Fruit fly (Drosophila melanogaster) Kc167 (cell line): ENCODE data around the gene CG6454.

ENCODE experiments used
- Myc ChIP-seq: fragments of >200 bp; optimal IDR thresholded peaks from 2 replicates; lab custom pipeline; 2017; ENCODE audit warnings: missing external identifiers
- Sin3A ChIP-seq: fragments of >200 bp; optimal IDR thresholded peaks from 2 replicates; lab custom pipeline; 2018; ENCODE audit warnings: missing external identifiers
- h ChIP-seq: fragments of >200 bp; optimal IDR thresholded peaks from 3 replicates; lab custom pipeline; 2018; ENCODE audit warnings: missing external identifiers
- insv ChIP-seq: fragments of >200 bp; optimal IDR thresholded peaks from 3 replicates; lab custom pipeline; 2018; ENCODE audit warnings: missing external identifiers
- psq ChIP-seq: fragments of >200 bp; optimal IDR thresholded peaks from 2 replicates; lab custom pipeline; 2017; ENCODE audit warnings: missing external identifiers
- ttk ChIP-seq: sonication (Bioruptor generic); optimal IDR thresholded peaks from 2 replicates; lab custom pipeline; 2017; ENCODE audit warnings: missing external identifiers

Gene CG6454

dm6 chr3R:24376565-24376964 lies 27.6 kb downstream of the CG6454 start, which contains the start of gene CG33342:
Gene CG33342 (plus strand): TSS chr3R:24376865.
- TF ChIP-seq Sin3A (no peak), h (lab: Kevin White, UChicago) (no peak), ttk (lab: Kevin White, UChicago) (no peak)

DNA sequence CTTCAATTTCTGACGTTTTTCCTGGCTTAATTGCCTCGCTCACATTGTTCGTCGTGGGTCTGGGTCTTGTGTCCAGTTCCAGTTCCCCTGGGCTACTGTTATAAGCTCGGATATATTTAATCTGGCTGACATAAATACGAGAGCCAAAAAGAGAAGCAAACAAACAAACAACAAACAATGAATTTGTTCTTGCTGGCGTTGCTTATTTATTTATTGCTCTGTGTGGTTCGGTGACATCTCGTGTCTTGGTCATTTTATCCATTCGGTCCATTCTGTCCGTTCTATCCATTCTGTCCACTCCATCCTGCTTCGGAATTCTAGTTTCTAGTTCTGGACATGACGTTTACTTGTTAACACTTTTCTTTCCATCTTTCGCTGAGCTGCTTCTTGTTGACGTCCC lies 36.0 kb downstream of the CG6454 start, which contains the start of gene CG17780:
TSS of gene CG17780 (minus strand) at position 101 of the 400 bp plus-strand sequence.
- no peak for TF ChIP-seq psq (lab: Kevin White, UChicago)
- TF ChIP-seq ttk (lab: Kevin White, UChicago) = no peak
- no peak for TF ChIP-seq Sin3A
- TF ChIP-seq insv = no peak
- no peak for TF ChIP-seq h (lab: Kevin White, UChicago)
- TF ChIP-seq Myc (lab: Kevin White, UChicago) = no peak

DNA sequence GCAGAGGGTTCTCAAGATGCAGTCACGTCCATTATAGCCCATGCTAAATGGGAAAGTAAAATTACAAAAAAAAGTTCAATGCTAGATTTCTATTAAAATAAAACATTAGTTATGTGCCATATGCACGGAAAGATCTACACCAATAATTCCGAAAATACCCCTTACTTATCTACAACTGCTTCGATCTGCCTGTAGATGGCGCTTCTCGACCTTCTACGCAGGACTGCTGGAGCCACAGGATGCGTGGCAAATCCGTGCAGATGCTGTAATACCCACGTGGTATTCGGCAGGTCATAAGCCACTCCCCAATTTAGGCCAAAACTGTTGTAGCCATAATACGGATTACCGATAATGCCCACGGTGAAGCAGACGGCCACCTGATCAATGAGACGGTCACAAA lies 37.5 kb downstream of the CG6454 start:
- TF ChIP-seq psq (lab: Kevin White, UChicago) = no peak
- no peak for TF ChIP-seq ttk (lab: Kevin White, UChicago)
- no peak for TF ChIP-seq insv

dm6 chr3R:24390239-24390638 lies 41.3 kb downstream of the CG6454 start, which contains the start of the genes CG5768 and CG13615:
Gene CG5768 (minus strand): TSS chr3R:24390339.
Gene CG13615 (plus strand): TSS chr3R:24390518.
- TF ChIP-seq insv (no peak), psq (lab: Kevin White, UChicago) (no peak), Myc (lab: Kevin White, UChicago) (no peak), Sin3A (no peak), h (lab: Kevin White, UChicago) (no peak), ttk (lab: Kevin White, UChicago) (no peak)

DNA sequence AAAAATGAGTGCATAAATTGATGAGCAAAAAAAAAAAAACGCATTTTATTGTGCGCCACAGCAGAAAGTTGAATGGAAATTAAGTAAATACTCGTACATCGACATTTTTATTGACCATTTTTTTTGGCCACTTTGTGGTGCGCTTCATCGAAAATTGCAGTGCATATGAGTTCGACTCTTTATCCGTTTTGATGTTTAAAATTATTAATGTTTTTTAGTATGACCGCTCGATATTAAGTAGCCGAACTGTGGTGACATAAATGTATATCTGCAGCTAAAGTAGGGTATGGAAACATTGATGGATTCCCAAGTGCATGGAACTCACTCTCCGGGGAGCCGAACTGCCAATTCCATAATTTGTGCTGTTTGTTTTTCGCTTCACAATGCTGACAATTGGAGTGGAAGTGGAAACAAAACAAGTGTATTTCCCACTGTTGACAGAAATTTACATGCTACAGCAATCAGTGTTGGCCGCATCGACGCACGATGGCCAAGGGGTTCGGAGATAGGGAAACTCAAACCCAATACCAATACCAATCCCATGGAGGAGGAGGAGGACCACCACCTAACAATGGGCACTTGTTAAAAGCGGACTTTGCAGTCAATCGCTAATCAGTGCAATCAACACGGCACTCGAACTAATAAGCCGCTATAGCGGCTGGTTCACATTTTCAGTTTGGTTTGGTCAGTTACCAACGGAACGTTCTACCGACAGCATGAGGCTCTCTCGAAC lies 43.4 kb downstream of the CG6454 start, which contains the start of gene CG13616:
TSS of gene CG13616 (plus strand) at position 683 of the 733 bp plus-strand sequence.
- TF ChIP-seq psq (lab: Kevin White, UChicago) (no peak), Sin3A (no peak), h (lab: Kevin White, UChicago) (no peak), Myc (lab: Kevin White, UChicago) (no peak), ttk (lab: Kevin White, UChicago) (no peak), insv (no peak)
